Fruit fly (Drosophila melanogaster) whole organism, embryonic: ENCODE measurements around the gene mal.

Source experiments
- Abd-B ChIP-seq: fragments of 200-800 bp; sonication (Bioruptor generic); optimal IDR thresholded peaks from 2 replicates; lab custom pipeline; 2018; ENCODE audit warnings: missing biosample characterization, mild to moderate bottlenecking, missing genetic modification characterization, moderate library complexity
- Aef1 ChIP-seq: fragments of 200-800 bp; sonication (Bioruptor generic); IDR thresholded peaks from 3 replicates; pipeline ENCODE4 v1.3.6; 2022; ENCODE audit warnings: missing biosample characterization, missing genetic modification characterization
- CG10147 ChIP-seq: fragments of 200-800 bp; sonication (Bioruptor generic); optimal IDR thresholded peaks from 2 replicates; lab custom pipeline; 2019; ENCODE audit warnings: missing biosample characterization, mild to moderate bottlenecking, missing genetic modification characterization, moderate library complexity
- CG10959 ChIP-seq: fragments of 200-800 bp; sonication (Bioruptor generic); IDR thresholded peaks from 2 replicates; pipeline ENCODE4 v1.3.6; 2022; ENCODE audit warnings: missing biosample characterization, missing genetic modification characterization
- CG12219 ChIP-seq: fragments of 200-800 bp; sonication (Bioruptor generic); optimal IDR thresholded peaks from 3 replicates; lab custom pipeline; 2018; ENCODE audit warnings: missing biosample characterization, mild to moderate bottlenecking, missing genetic modification characterization
- CG13624 ChIP-seq: fragments of 200-800 bp; sonication (Bioruptor generic); optimal IDR thresholded peaks from 2 replicates; lab custom pipeline; 2016; ENCODE audit warnings: missing biosample characterization, missing genetic modification characterization
- CG14965 ChIP-seq: fragments of 200-800 bp; sonication (Bioruptor generic); optimal IDR thresholded peaks from 2 replicates; lab custom pipeline; 2016; ENCODE audit warnings: missing biosample characterization, missing genetic modification characterization, borderline replicate concordance
- CG1647 ChIP-seq: fragments of 200-800 bp; sonication (Bioruptor generic); optimal IDR thresholded peaks from 3 replicates; lab custom pipeline; 2016; ENCODE audit warnings: missing biosample characterization, missing genetic modification characterization
- CG17328 ChIP-seq: fragments of 200-800 bp; sonication (Bioruptor generic); IDR thresholded peaks from 2 replicates; pipeline ENCODE4 v1.3.6; 2022; ENCODE audit warnings: missing biosample characterization, missing genetic modification characterization
- CG17359 ChIP-seq: fragments of 200-800 bp; sonication (Bioruptor generic); optimal IDR thresholded peaks from 3 replicates; lab custom pipeline; 2018; ENCODE audit warnings: missing biosample characterization, mild to moderate bottlenecking, missing genetic modification characterization, moderate library complexity
- CG17385 ChIP-seq: fragments of 200-800 bp; sonication (Bioruptor generic); optimal IDR thresholded peaks from 3 replicates; lab custom pipeline; 2018; ENCODE audit warnings: missing biosample characterization, mild to moderate bottlenecking, missing genetic modification characterization
- CG17912 ChIP-seq: fragments of 200-800 bp; sonication (Bioruptor generic); optimal IDR thresholded peaks from 2 replicates; lab custom pipeline; 2018; ENCODE audit warnings: missing biosample characterization, mild to moderate bottlenecking, missing genetic modification characterization
- CG18764 ChIP-seq: fragments of 200-800 bp; sonication (Bioruptor generic); optimal IDR thresholded peaks from 3 replicates; lab custom pipeline; 2016; ENCODE audit warnings: missing biosample characterization, missing genetic modification characterization
- CG2116 ChIP-seq: fragments of 200-800 bp; sonication (Bioruptor generic); optimal IDR thresholded peaks from 3 replicates; lab custom pipeline; 2018; ENCODE audit warnings: missing biosample characterization, mild to moderate bottlenecking, missing genetic modification characterization
- CG2202 ChIP-seq: fragments of 200-800 bp; sonication (Bioruptor generic); optimal IDR thresholded peaks from 2 replicates; lab custom pipeline; 2018; ENCODE audit warnings: missing biosample characterization, mild to moderate bottlenecking, missing genetic modification characterization
- CG3163 ChIP-seq: fragments of 200-800 bp; sonication (Bioruptor generic); optimal IDR thresholded peaks from 3 replicates; lab custom pipeline; 2016; ENCODE audit warnings: missing biosample characterization, missing genetic modification characterization
- CG32772 ChIP-seq: fragments of 200-800 bp; sonication (Bioruptor generic); IDR thresholded peaks from 2 replicates; pipeline ENCODE4 v1.3.6; 2022; ENCODE audit warnings: missing biosample characterization, missing genetic modification characterization
- CG4282 ChIP-seq: fragments of 200-800 bp; sonication (Bioruptor generic); optimal IDR thresholded peaks from 2 replicates; lab custom pipeline; 2016; ENCODE audit warnings: missing biosample characterization, missing genetic modification characterization
- CG4707 ChIP-seq: fragments of 200-800 bp; sonication (Bioruptor generic); optimal IDR thresholded peaks from 2 replicates; lab custom pipeline; 2018; ENCODE audit warnings: missing biosample characterization, mild to moderate bottlenecking, missing genetic modification characterization, moderate library complexity
- CG5245 ChIP-seq: fragments of 200-800 bp; sonication (Bioruptor generic); optimal IDR thresholded peaks from 3 replicates; lab custom pipeline; 2016; ENCODE audit warnings: missing biosample characterization, missing genetic modification characterization
- Chrac-16 ChIP-seq: fragments of 200-800 bp; sonication (Bioruptor generic); optimal IDR thresholded peaks from 3 replicates; lab custom pipeline; 2016; ENCODE audit warnings: missing biosample characterization, missing genetic modification characterization
- Dbx ChIP-seq: fragments of 200-800 bp; sonication (Bioruptor generic); IDR thresholded peaks from 3 replicates; pipeline ENCODE4 v1.3.6; 2022; ENCODE audit warnings: missing biosample characterization, missing genetic modification characterization
- Deaf1 ChIP-seq: fragments of 200-800 bp; optimal IDR thresholded peaks from 3 replicates; lab custom pipeline; 2019; ENCODE audit warnings: missing biosample characterization, mild to moderate bottlenecking, missing genetic modification characterization, moderate library complexity
- Dll ChIP-seq: fragments of 200-800 bp; sonication (Bioruptor generic); IDR thresholded peaks from 4 replicates; pipeline ENCODE4 v1.3.6; 2022; ENCODE audit warnings: missing biosample characterization, missing genetic modification characterization; ENCODE audit not compliant: partially characterized antibody
- HmgZ ChIP-seq: fragments of 200-800 bp; sonication (Bioruptor generic); optimal IDR thresholded peaks from 2 replicates; lab custom pipeline; 2018; ENCODE audit warnings: missing biosample characterization, mild to moderate bottlenecking, missing genetic modification characterization
- Hmr ChIP-seq: fragments of 200-800 bp; sonication (Bioruptor generic); optimal IDR thresholded peaks from 3 replicates; lab custom pipeline; 2017; ENCODE audit warnings: mild to moderate bottlenecking, missing biosample characterization, missing genetic modification reagents, missing genetic modification characterization
- MTF-1 ChIP-seq: fragments of 200-800 bp; sonication (Bioruptor generic); optimal IDR thresholded peaks from 2 replicates; lab custom pipeline; 2018; ENCODE audit warnings: missing biosample characterization, mild to moderate bottlenecking, missing genetic modification characterization, borderline replicate concordance
- Mes4 ChIP-seq: fragments of 200-800 bp; sonication (Bioruptor generic); optimal IDR thresholded peaks from 2 replicates; lab custom pipeline; 2016; ENCODE audit warnings: missing biosample characterization, missing genetic modification characterization
- NFAT ChIP-seq: fragments of 200-800 bp; sonication (Bioruptor generic); IDR thresholded peaks from 2 replicates; pipeline ENCODE4 v1.3.6; 2022; ENCODE audit warnings: missing biosample characterization, missing genetic modification characterization
- Nf-YB ChIP-seq: fragments of 200-800 bp; sonication (Bioruptor generic); optimal IDR thresholded peaks from 3 replicates; lab custom pipeline; 2019; ENCODE audit warnings: missing biosample characterization, mild to moderate bottlenecking, missing genetic modification characterization, moderate library complexity
- Trl ChIP-seq, 3 experiments: fragments of >200 bp in 2 of 3; fragments of 200-800 bp in 1 of 3; sonication (Bioruptor generic) in 1 of 3; optimal IDR thresholded peaks; 2 replicates in 1 of 3; 3 replicates in 2 of 3; lab custom pipeline; 2016 to 2017; ENCODE audit warnings: missing biosample characterization in 1 of 3, missing genetic modification characterization in 1 of 3
- bigmax ChIP-seq: fragments of 200-800 bp; sonication (Bioruptor generic); optimal IDR thresholded peaks from 2 replicates; lab custom pipeline; 2018; ENCODE audit warnings: missing biosample characterization, mild to moderate bottlenecking, missing genetic modification characterization
- cad ChIP-seq: fragments of >200 bp; optimal IDR thresholded peaks from 2 replicates; lab custom pipeline; 2017; ENCODE audit warnings: missing biosample characterization, missing genetic modification characterization
- cwo ChIP-seq: fragments of 200-800 bp; sonication (Bioruptor generic); optimal IDR thresholded peaks from 3 replicates; lab custom pipeline; 2017; ENCODE audit warnings: missing biosample characterization, missing genetic modification characterization, mild to moderate bottlenecking, moderate library complexity, missing genetic modification reagents
- dimm ChIP-seq: fragments of 200-800 bp; sonication (Bioruptor generic); IDR thresholded peaks from 2 replicates; pipeline ENCODE4 v1.3.6; 2022; ENCODE audit warnings: missing biosample characterization, missing genetic modification characterization
- disco-r ChIP-seq: fragments of 200-800 bp; sonication (Bioruptor generic); optimal IDR thresholded peaks from 2 replicates; lab custom pipeline; 2016; ENCODE audit warnings: missing biosample characterization, missing genetic modification characterization
- dpn ChIP-seq, 2 experiments: fragments of 200-800 bp; sonication (Bioruptor generic); optimal IDR thresholded peaks; 3 replicates each; lab custom pipeline; 2016; ENCODE audit warnings: missing biosample characterization in 2 of 2, missing genetic modification characterization in 2 of 2
- emc ChIP-seq: fragments of 200-800 bp; sonication (Bioruptor generic); optimal IDR thresholded peaks from 2 replicates; lab custom pipeline; 2016; ENCODE audit warnings: missing biosample characterization, missing genetic modification characterization
- gce ChIP-seq: fragments of 200-800 bp; sonication (Bioruptor generic); IDR thresholded peaks from 3 replicates; pipeline ENCODE4 v1.3.6; 2022; ENCODE audit warnings: missing biosample characterization, missing genetic modification characterization
- gcm ChIP-seq: fragments of 200-800 bp; sonication (Bioruptor generic); optimal IDR thresholded peaks from 2 replicates; lab custom pipeline; 2019; ENCODE audit warnings: missing biosample characterization, mild to moderate bottlenecking, missing genetic modification characterization, moderate library complexity
- gsb ChIP-seq: fragments of 200-800 bp; sonication (Bioruptor generic); IDR thresholded peaks from 2 replicates; pipeline ENCODE4 v1.3.6; 2022; ENCODE audit warnings: missing biosample characterization, missing genetic modification characterization
- maf-S ChIP-seq: fragments of 200-800 bp; sonication (Bioruptor generic); optimal IDR thresholded peaks from 2 replicates; lab custom pipeline; 2016; ENCODE audit warnings: missing biosample characterization, missing genetic modification characterization
- p53 ChIP-seq: fragments of 200-800 bp; sonication (Bioruptor generic); optimal IDR thresholded peaks from 2 replicates; lab custom pipeline; 2016; ENCODE audit warnings: missing biosample characterization, missing genetic modification characterization
- psq ChIP-seq: fragments of 200-800 bp; sonication (Bioruptor generic); optimal IDR thresholded peaks from 2 replicates; lab custom pipeline; 2017; ENCODE audit warnings: missing biosample characterization, missing genetic modification characterization
- row ChIP-seq: fragments of 200-800 bp; sonication (Bioruptor generic); IDR thresholded peaks from 3 replicates; pipeline ENCODE4 v1.3.6; 2022; ENCODE audit warnings: missing biosample characterization, missing genetic modification characterization
- schlank ChIP-seq: fragments of 200-800 bp; sonication (Bioruptor generic); optimal IDR thresholded peaks from 2 replicates; lab custom pipeline; 2018; ENCODE audit warnings: missing biosample characterization, mild to moderate bottlenecking, missing genetic modification characterization
- sens-2 ChIP-seq: fragments of 200-800 bp; sonication (Bioruptor generic); IDR thresholded peaks from 2 replicates; pipeline ENCODE4 v1.3.6; 2022; ENCODE audit warnings: missing biosample characterization, missing genetic modification characterization
- unpg ChIP-seq: fragments of 200-800 bp; sonication (Bioruptor generic); optimal IDR thresholded peaks from 3 replicates; lab custom pipeline; 2018; ENCODE audit warnings: missing biosample characterization, mild to moderate bottlenecking, missing genetic modification characterization, moderate library complexity
- wdn ChIP-seq: fragments of 200-800 bp; sonication (Bioruptor generic); IDR thresholded peaks from 2 replicates; pipeline ENCODE4 v1.3.6; 2022; ENCODE audit warnings: missing biosample characterization, missing genetic modification characterization
- wek ChIP-seq: fragments of 200-800 bp; sonication (Bioruptor generic); optimal IDR thresholded peaks from 3 replicates; lab custom pipeline; 2018; ENCODE audit warnings: missing biosample characterization, mild to moderate bottlenecking, missing genetic modification characterization, moderate library complexity

mal gene

dm6 chrX:20480382-20480781 lies 50.9 kb downstream of the mal start (continued):
- TF ChIP-seq Aef1 (GFP tag; lab: Robert Waterston, UW) (peak; percentile 69), cwo (GFP tag; lab: Kevin White, UChicago) (peak; percentile 62), CG10147 (GFP tag; lab: Kevin White, UChicago) (no peak), CG17328 (peak; percentile 76), CG1647 (peak; percentile 64), HmgZ (tag; lab: Kevin White, UChicago) (peak; percentile 65), CG10959 (GFP tag; lab: Robert Waterston, UW) (peak; percentile 66), CG17912 (GFP tag; lab: Kevin White, UChicago) (no peak), p53 (GFP tag; lab: Kevin White, UChicago) (no peak), CG4707 (GFP tag; lab: Kevin White, UChicago) (peak; percentile 77), bigmax (GFP tag; lab: Kevin White, UChicago) (no peak), CG2116 (GFP tag; lab: Kevin White, UChicago) (peak; percentile 24), unpg (GFP tag; lab: Kevin White, UChicago) (peak; percentile 85), CG2202 (peak; percentile 46), gce (GFP tag; lab: Robert Waterston, UW) (0 out of 3 replicates have a peak, but pooled peaks have one; percentile 55), CG3163 (GFP tag; lab: Kevin White, UChicago) (peak; percentile 21), CG12219 (GFP tag; lab: Kevin White, UChicago) (peak; percentile 70), NFAT (GFP tag; lab: Robert Waterston, UW) (no peak), Chrac-16 (GFP tag; lab: Kevin White, UChicago) (peak; percentile 80), schlank (tag; lab: Kevin White, UChicago) (peak; percentile 24), wek (GFP tag; lab: Kevin White, UChicago) (peak; percentile 19), CG13624 (peak; percentile 70), emc (GFP tag; lab: Kevin White, UChicago) (peak; percentile 46), maf-S (GFP tag; lab: Kevin White, UChicago) (peak; percentile 67), Nf-YB (GFP tag; lab: Kevin White, UChicago) (peak; percentile 37), psq (GFP tag; lab: Kevin White, UChicago) (peak; percentile 9), CG17385 (peak; percentile 64), Abd-B (GFP tag; lab: Kevin White, UChicago) (peak; percentile 67), CG18764 (GFP tag; lab: Kevin White, UChicago) (peak; percentile 57), CG5245 (peak; percentile 47), CG14965 (GFP tag; lab: Kevin White, UChicago) (peak; percentile 22), Hmr (GFP tag; lab: Kevin White, UChicago) (peak; percentile 75), CG4282 (GFP tag; lab: Kevin White, UChicago) (peak; percentile 11), Trl (optimal IDR thresholded peaks at IDR 0.05; lab: Kevin White, UChicago) (no peak), Trl (GFP tag; optimal IDR thresholded peaks at IDR 0.05; lab: Kevin White, UChicago) (peak; percentile 21), MTF-1 (GFP tag; lab: Kevin White, UChicago) (peak; percentile 20), Mes4 (peak; percentile 61), dpn (GFP tag; optimal IDR thresholded peaks at IDR 0.05; lab: Kevin White, UChicago) (peak; percentile 60 to 81), Dll (GFP tag; lab: Robert Waterston, UW) (no peak), CG17359 (tag; lab: Kevin White, UChicago) (peak; percentile 75), cad (GFP tag; lab: Kevin White, UChicago) (no peak), gsb (GFP tag; lab: Robert Waterston, UW) (0 out of 2 replicates have a peak, but pooled peaks have one; percentile 31), disco-r (peak; percentile 72), CG32772 (GFP tag; lab: Robert Waterston, UW) (0 out of 2 replicates have a peak, but pooled peaks have one; percentile 33), gcm (GFP tag; lab: Kevin White, UChicago) (peak; percentile 46), row (GFP tag; lab: Robert Waterston, UW) (peak; percentile 79), Dbx (GFP tag; lab: Robert Waterston, UW) (peak; percentile 63; the same call in 1 of the 3 replicates), dimm (0 out of 2 replicates have a peak, but pooled peaks have one; percentile 27), wdn (peak; percentile 56; the same call in 1 of the 2 replicates), sens-2 (GFP tag; lab: Robert Waterston, UW) (peak; percentile 46; the same call in 1 of the 2 replicates), Deaf1 (tag; lab: Kevin White, UChicago) (no peak)
